Comparison of ENCODE assay signal across 6 worm cellular contexts in the genomic region with DNA sequence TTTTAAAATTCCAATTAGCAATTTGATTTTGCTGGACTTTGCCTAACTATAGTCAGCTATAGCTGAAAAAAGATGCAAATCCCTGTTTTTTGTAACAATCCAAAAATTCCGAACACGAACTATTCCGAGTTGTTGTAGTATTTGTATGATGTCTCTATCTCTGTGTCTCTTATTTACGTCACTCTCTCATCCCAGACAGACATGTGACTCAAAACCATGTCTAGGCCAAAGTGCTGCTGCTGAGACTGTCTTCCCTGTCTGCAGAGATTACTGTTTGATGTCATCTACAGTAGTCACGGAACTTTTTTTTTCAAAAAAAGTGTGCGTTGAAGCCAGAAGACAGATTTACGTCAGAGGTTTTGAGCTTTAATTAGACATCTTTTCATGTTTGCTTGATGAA.
TF ChIP-seq lines count a peak whose summit lies in the region.

No protein-coding gene starts in this region.

TF ChIP-seq in whole organism, L1 larva, 84 proteins besides CTCF, POLR2A, EP300 and RAD21 (continues in another document):
- TF ChIP-seq lir-3 (tag; optimal IDR thresholded peaks at IDR 0.05; lab: Kevin White, UChicago; ENCODE audit: poor library complexity) (no peak), efl-1 (optimal IDR thresholded peaks at IDR 0.05; lab: Kevin White, UChicago) (peak; percentile 10), efl-1 (GFP tag; optimal IDR thresholded peaks at IDR 0.05 in 1 of 2; lab: Kevin White, UChicago) (peak in 1 of 2 experiments; percentile 95), lin-13 (GFP tag; optimal IDR thresholded peaks at IDR 0.05; lab: Kevin White, UChicago) (peak; percentile 55), nhr-71 (tag; optimal IDR thresholded peaks at IDR 0.05; lab: Kevin White, UChicago) (peak; percentile 68), snpc-4 (tag; optimal IDR thresholded peaks at IDR 0.05; lab: Kevin White, UChicago) (no peak), hlh-17 (GFP tag; optimal IDR thresholded peaks at IDR 0.05; lab: Kevin White, UChicago; ENCODE audit: borderline replicate concordance) (no peak), zip-4 (GFP tag; optimal IDR thresholded peaks at IDR 0.05; lab: Kevin White, UChicago) (no peak), vab-15 (tag; optimal IDR thresholded peaks at IDR 0.05; lab: Kevin White, UChicago) (no peak), efl-3 (GFP tag; optimal IDR thresholded peaks at IDR 0.05; lab: Kevin White, UChicago) (no peak), dsc-1 (tag; optimal IDR thresholded peaks at IDR 0.05; lab: Kevin White, UChicago) (no peak), nhr-19 (GFP tag; conservative IDR thresholded peaks at IDR 0.05; lab: Robert Waterston, UW) (peak; percentile 59), lsy-2 (tag; optimal IDR thresholded peaks at IDR 0.05; lab: Kevin White, UChicago) (peak in 1 of 2 experiments; percentile 54), jun-1 (tag; optimal IDR thresholded peaks at IDR 0.05; lab: Kevin White, UChicago) (no peak)

TF ChIP-seq in whole organism, L2 larva, 48 proteins besides CTCF, POLR2A, EP300 and RAD21 (continues in another document):
- TF ChIP-seq ama-1 (optimal IDR thresholded peaks at IDR 0.05; lab: Kevin White, UChicago) (no peak), nhr-23 (tag; optimal IDR thresholded peaks at IDR 0.05; lab: Kevin White, UChicago) (no peak), fos-1 (tag; optimal IDR thresholded peaks at IDR 0.05; lab: Kevin White, UChicago) (no peak), gmeb-1 (tag; optimal IDR thresholded peaks at IDR 0.05; lab: Kevin White, UChicago) (peak; percentile 18), nhr-77 (tag; optimal IDR thresholded peaks at IDR 0.05; lab: Kevin White, UChicago) (no peak), egl-27 (tag; optimal IDR thresholded peaks at IDR 0.05; lab: Kevin White, UChicago) (peak; percentile 18), lin-39 (tag; optimal IDR thresholded peaks at IDR 0.05; lab: Kevin White, UChicago) (no peak), C34F6.9 (tag; optimal IDR thresholded peaks at IDR 0.05; lab: Kevin White, UChicago) (no peak), mdl-1 (tag; optimal IDR thresholded peaks at IDR 0.05; lab: Kevin White, UChicago) (no peak), sma-3 (GFP tag; optimal IDR thresholded peaks at IDR 0.05; lab: Kevin White, UChicago) (peak; percentile 55), snpc-4 (tag; optimal IDR thresholded peaks at IDR 0.05; lab: Kevin White, UChicago) (no peak), ceh-16 (tag; optimal IDR thresholded peaks at IDR 0.05; lab: Kevin White, UChicago) (no peak), nhr-129 (tag; optimal IDR thresholded peaks at IDR 0.05; lab: Kevin White, UChicago) (peak; percentile 59), skn-1 (tag; optimal IDR thresholded peaks at IDR 0.05; lab: Kevin White, UChicago) (no peak), R02D3.7 (tag; optimal IDR thresholded peaks at IDR 0.05; lab: Kevin White, UChicago) (no peak), F13H6.1 (tag; optimal IDR thresholded peaks at IDR 0.05; lab: Kevin White, UChicago) (no peak)

TF ChIP-seq in whole organism, L3 larva, 47 proteins besides CTCF, POLR2A, EP300 and RAD21:
- TF ChIP-seq nhr-23 (tag; optimal IDR thresholded peaks at IDR 0.05; lab: Kevin White, UChicago) (peak; percentile 67), pha-4 (tag; optimal IDR thresholded peaks at IDR 0.05; lab: Kevin White, UChicago) (peak; percentile 13), nhr-25 (tag; optimal IDR thresholded peaks at IDR 0.05; lab: Kevin White, UChicago) (peak; percentile 64), fkh-2 (tag; optimal IDR thresholded peaks at IDR 0.05; lab: Kevin White, UChicago) (no peak)

TF ChIP-seq in whole organism, L4 larva, 104 proteins besides CTCF, POLR2A, EP300 and RAD21 (continues in another document):
- no peak for TF ChIP-seq spr-3 (GFP tag; optimal IDR thresholded peaks at IDR 0.05; lab: Kevin White, UChicago)
- TF ChIP-seq ceh-62 (tag; optimal IDR thresholded peaks at IDR 0.05; lab: Kevin White, UChicago): no peak
- no peak for TF ChIP-seq nhr-102 (tag; optimal IDR thresholded peaks at IDR 0.05; lab: Kevin White, UChicago)
- TF ChIP-seq Y48G9A.11 (GFP tag; IDR thresholded peaks at IDR 0.05; lab: Robert Waterston, UW): no peak
- TF ChIP-seq lin-38 (GFP tag; IDR thresholded peaks at IDR 0.05; lab: Robert Waterston, UW): no peak
- TF ChIP-seq lin-1 (GFP tag; IDR thresholded peaks at IDR 0.05; lab: Robert Waterston, UW): no peak
- TF ChIP-seq F37D6.2 (tag; optimal IDR thresholded peaks at IDR 0.05; lab: Kevin White, UChicago): no peak
- TF ChIP-seq mes-2 (tag; optimal IDR thresholded peaks at IDR 0.05; lab: Kevin White, UChicago; ENCODE audit: poor library complexity, severe bottlenecking): peak; percentile 35
- no peak for TF ChIP-seq lin-39 (tag; optimal IDR thresholded peaks at IDR 0.05; lab: Kevin White, UChicago)
- TF ChIP-seq unc-62 (GFP tag; optimal IDR thresholded peaks at IDR 0.05 in 1 of 2; lab: Kevin White, UChicago): no peak
- TF ChIP-seq unc-62 (tag; optimal IDR thresholded peaks at IDR 0.05; lab: Kevin White, UChicago): no peak
- no peak for TF ChIP-seq dmd-8 (GFP tag; IDR thresholded peaks at IDR 0.05; lab: Robert Waterston, UW)
- peak; percentile 81 for TF ChIP-seq hlh-30 (tag; optimal IDR thresholded peaks at IDR 0.05; lab: Kevin White, UChicago; ENCODE audit: insufficient read depth)
- no peak for TF ChIP-seq vab-7 (GFP tag; IDR thresholded peaks at IDR 0.05; lab: Robert Waterston, UW)
- TF ChIP-seq nhr-42 (GFP tag; IDR thresholded peaks at IDR 0.05; lab: Robert Waterston, UW): 0 out of 2 replicates have a peak, but pooled peaks have one; percentile 47
- no peak for TF ChIP-seq ceh-20 (GFP tag; IDR thresholded peaks at IDR 0.05; lab: Robert Waterston, UW)
- TF ChIP-seq dve-1 (tag; optimal IDR thresholded peaks at IDR 0.05; lab: Kevin White, UChicago; ENCODE audit: insufficient read depth): peak; percentile 10
- TF ChIP-seq F10B5.3 (tag; optimal IDR thresholded peaks at IDR 0.05; lab: Kevin White, UChicago): no peak
- no peak for TF ChIP-seq nhr-237 (tag; optimal IDR thresholded peaks at IDR 0.05; lab: Kevin White, UChicago)

TF ChIP-seq in whole organism, late embryonic, 69 proteins besides CTCF, POLR2A, EP300 and RAD21:
- TF ChIP-seq hlh-30 (tag; optimal IDR thresholded peaks at IDR 0.05; lab: Kevin White, UChicago; ENCODE audit: insufficient read depth): peak; percentile 48
- TF ChIP-seq unc-3 (GFP tag; conservative IDR thresholded peaks at IDR 0.05; lab: Robert Waterston, UW): no peak
- TF ChIP-seq unc-3 (tag; optimal IDR thresholded peaks at IDR 0.05; lab: Kevin White, UChicago): no peak

TF ChIP-seq in whole organism, young adult, 124 proteins besides CTCF, POLR2A, EP300 and RAD21:
- peak; percentile 13 for TF ChIP-seq lin-40 (tag; optimal IDR thresholded peaks at IDR 0.05; lab: Kevin White, UChicago)
- TF ChIP-seq ceh-27 (GFP tag; optimal IDR thresholded peaks at IDR 0.05; lab: Kevin White, UChicago): peak; percentile 3
- TF ChIP-seq sdz-38 (tag; optimal IDR thresholded peaks at IDR 0.05; lab: Kevin White, UChicago): no peak
TF ChIP-seq in whole organism, young adult: peak in this region for 2.
